Worm (Caenorhabditis elegans) whole organism, L4/young adult: ENCODE results near the gene Y43F8B.25.

Experiments
- W03F9.2 ChIP-seq: fragments of 150-350 bp; optimal IDR thresholded peaks from 2 replicates; lab custom pipeline; 2014; ENCODE audit warnings: missing biosample characterization, missing genetic modification characterization
- dao-5 ChIP-seq: sonication (generic microtip); optimal IDR thresholded peaks from 2 replicates; lab custom pipeline; 2016; ENCODE audit warnings: missing genotype, missing genetic modification characterization, moderate library complexity, missing compliant biosample characterization
- him-1 ChIP-seq: sonication (generic microtip); optimal IDR thresholded peaks from 2 replicates; lab custom pipeline; 2016; ENCODE audit warnings: missing genotype, missing genetic modification reagents, missing genetic modification characterization, missing compliant biosample characterization

The Y43F8B.25 gene

DNA sequence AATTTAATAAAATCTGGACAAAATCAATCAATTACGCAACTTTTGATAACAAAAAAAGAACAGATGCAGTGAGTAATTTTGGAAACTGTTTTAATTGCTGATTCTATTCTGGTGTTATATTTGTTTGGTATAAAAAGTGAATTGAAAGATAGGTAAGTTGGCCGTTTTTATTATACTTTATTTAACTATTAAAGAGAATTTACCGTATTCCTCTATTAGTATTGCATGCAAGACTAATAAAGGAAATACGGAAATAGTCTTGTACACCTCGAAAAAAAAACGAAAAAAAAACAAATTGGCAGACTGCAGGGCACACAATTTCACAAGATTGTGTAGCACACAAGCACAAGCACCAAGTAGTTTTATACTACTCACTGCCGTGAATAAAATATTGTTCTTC lies at the start of gene Y43F8B.25:
TSS of gene Y43F8B.25 (plus strand) at position 301 of the 400 bp plus-strand sequence.
- no peak for TF ChIP-seq dao-5 (tag; lab: Kevin White, UChicago)
- no peak for TF ChIP-seq him-1
- TF ChIP-seq W03F9.2 (tag; lab: Kevin White, UChicago): no peak

DNA sequence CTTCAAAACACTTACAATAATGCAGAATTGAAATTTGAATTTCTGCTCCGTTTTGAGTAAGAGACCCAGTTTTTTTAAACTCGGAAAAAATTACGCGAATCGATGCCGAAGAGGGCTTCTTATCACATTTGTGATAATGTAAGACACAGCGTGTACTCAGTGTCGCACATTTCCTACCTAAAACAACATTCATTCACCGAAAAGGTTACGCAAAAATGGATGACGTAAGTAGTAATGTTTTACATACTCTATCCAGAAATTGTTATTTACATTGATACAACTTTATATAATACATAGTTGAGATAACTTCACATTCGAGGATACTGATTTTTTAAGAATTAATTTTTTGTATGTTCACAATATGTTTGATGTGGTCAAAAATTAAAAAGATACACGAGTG lies 46.2 kb upstream of the Y43F8B.25 start, which contains the start of the genes C25F9.4 and C25F9.9:
TSS of gene C25F9.4 (minus strand) at position 101 of the 400 bp plus-strand sequence.
TSS of gene C25F9.9 (plus strand) at position 137 of the 400 bp plus-strand sequence.
- TF ChIP-seq W03F9.2 (tag; lab: Kevin White, UChicago) (no peak), him-1 (no peak), dao-5 (tag; lab: Kevin White, UChicago) (no peak)

DNA sequence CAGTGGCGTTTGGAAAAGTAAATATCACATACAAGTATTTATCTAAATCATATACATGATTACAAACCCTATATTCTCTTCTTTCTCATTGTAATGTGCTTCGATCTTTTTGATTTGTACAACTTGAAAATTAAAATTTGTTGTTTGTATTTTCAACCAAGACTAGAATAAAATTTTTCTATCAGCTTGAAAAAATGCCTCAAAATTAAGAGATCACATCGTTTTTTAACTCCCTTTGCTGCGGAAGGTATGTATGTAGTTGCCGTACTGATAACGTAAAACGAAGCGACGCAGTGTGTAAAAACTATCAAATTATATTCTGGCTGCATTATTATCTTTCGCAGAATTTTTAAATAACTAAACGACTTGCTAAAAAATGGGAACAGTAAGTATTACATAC lies 44.9 kb upstream of the Y43F8B.25 start, which contains the start of gene C25F9.15:
TSS of gene C25F9.15 (plus strand) at position 301 of the 400 bp plus-strand sequence.
- TF ChIP-seq dao-5 (tag; lab: Kevin White, UChicago) (no peak), him-1 (no peak)

DNA sequence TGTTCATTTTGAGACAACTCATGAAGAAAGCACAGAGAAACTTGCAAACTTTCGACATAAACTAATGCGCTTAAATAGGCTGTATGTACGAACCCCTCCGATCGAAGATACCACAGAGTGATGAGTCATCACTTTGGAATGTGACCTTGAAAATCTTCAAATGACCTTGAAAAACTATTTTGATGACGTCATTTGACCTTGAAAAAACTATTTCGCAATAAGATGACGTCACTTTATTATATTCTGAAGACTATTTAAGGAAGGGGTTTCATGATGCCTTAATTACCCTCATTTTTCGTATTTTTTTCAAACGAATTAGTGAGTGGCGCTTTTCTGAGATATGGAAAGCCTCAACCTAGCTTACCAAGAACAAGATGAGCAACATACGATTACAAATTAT lies 41.6 kb upstream of the Y43F8B.25 start, which contains the start of gene C25F9.2:
TSS of gene C25F9.2 (plus strand) at position 341 of the 400 bp plus-strand sequence.
- TF ChIP-seq W03F9.2 (tag; lab: Kevin White, UChicago): no peak
- TF ChIP-seq dao-5 (tag; lab: Kevin White, UChicago): no peak
- TF ChIP-seq him-1: no peak

DNA sequence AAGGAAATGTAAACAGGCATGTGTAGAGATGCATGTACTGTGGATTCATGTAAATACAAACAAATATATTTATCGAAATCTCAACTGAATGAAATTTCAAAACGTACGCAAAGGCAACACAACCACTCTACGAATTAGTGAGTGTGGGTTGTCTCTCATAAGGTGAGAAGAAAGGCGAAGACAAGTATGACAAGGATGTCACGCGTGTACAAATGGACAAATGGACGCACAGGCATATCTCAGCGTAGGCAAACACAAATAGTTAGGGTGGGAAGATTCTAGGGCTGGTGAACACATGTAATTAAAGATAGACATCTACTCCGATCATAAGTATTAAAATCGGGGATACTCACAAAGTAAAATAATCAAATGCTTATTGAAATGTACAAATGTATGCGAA lies 34.6 kb upstream of the Y43F8B.25 start:
- no peak for TF ChIP-seq W03F9.2 (tag; lab: Kevin White, UChicago)
- TF ChIP-seq him-1: no peak
- no peak for TF ChIP-seq dao-5 (tag; lab: Kevin White, UChicago)

DNA sequence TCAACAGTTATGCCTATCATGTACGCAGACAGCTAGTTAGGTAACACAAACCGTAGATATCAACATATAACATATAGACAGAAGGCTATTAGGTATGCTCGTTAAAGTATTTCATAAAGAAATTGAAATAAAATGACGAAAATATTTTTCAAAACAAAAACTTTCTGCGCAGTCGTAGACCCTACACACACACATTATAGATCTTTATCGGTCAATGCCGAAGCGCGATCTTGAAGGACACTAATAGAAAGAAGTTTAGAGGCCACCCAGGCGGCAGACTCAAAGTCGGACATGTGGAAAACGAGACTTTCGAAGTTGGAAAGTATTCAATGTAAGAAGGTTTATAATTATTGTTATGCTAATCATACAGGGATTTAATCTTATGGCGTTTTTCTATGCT lies 33.8 kb upstream of the Y43F8B.25 start:
- TF ChIP-seq dao-5 (tag; lab: Kevin White, UChicago) (no peak), W03F9.2 (tag; lab: Kevin White, UChicago) (no peak), him-1 (no peak)

DNA sequence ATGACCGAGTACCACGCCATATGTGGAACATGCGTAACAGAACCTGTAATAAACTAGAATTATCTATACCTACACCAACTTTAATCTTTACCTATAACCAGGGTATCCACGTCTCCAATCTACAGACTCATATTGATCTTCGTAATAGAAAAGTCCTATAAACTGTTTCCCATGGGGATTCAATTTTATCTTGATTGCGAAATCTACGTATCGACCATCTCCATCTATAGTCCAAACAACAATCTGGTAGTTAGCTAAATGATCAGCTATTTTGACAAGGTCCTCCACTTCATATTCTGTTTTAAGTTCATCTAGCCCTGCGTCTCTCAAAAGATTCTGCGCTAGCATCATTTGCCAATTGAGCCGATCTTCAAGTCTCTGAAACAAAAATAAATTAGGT lies 33.1 kb upstream of the Y43F8B.25 start:
- TF ChIP-seq W03F9.2 (tag; lab: Kevin White, UChicago): no peak
- no peak for TF ChIP-seq dao-5 (tag; lab: Kevin White, UChicago)
- no peak for TF ChIP-seq him-1

DNA sequence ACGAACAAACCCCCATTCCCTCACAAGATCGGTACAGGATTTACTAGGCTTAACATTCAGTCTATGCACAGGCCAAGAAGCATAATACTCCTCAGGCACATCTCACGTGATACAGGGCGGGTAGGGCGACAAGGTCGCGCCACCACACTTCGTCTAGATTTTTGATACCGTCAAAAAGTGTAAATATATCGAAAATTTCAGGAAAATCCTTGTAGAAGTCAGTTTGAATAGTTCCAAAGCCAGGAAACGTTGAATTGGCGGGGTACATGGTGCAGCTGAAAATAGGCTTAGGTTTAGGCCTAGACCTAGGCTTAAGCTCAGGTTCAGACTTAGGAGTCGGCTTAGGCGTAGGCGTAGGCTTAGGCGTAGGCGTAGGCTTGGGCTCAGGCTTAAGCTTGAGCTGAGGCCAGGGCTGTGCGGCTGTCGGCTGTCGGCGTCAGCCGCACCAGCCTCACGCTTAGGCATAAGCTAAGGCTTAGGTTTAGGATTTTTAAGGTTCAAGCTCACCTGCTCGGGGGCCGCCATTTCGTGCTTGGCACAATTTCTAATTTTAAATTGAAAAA lies 32.3 kb upstream of the Y43F8B.25 start:
- TF ChIP-seq dao-5 (tag; lab: Kevin White, UChicago) (no peak), W03F9.2 (tag; lab: Kevin White, UChicago) (no peak), him-1 (no peak)

DNA sequence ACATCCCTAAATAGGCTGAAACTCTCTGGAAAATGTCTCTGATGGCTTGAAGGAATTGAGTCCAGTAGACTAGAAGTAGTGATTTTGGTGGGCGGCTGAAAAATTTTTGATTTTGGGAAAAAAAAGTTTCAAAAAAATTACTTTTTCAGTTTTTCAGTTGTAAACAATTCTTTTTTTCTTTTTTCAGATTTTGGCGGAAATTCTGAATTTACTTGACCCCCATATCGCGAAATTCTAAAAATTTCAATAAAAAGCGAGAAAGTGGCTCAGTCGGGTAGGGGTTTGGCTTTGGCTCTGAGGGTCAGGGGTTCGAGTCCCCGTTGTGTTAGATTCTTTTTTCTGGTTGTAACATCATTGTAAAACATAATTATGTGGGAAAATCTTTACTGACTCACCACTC lies 31.7 kb upstream of the Y43F8B.25 start, which contains the start of gene srw-85:
TSS of gene srw-85 (minus strand) at position 101 of the 400 bp plus-strand sequence.
- TF ChIP-seq W03F9.2 (tag; lab: Kevin White, UChicago) (no peak), him-1 (no peak), dao-5 (tag; lab: Kevin White, UChicago) (no peak)

DNA sequence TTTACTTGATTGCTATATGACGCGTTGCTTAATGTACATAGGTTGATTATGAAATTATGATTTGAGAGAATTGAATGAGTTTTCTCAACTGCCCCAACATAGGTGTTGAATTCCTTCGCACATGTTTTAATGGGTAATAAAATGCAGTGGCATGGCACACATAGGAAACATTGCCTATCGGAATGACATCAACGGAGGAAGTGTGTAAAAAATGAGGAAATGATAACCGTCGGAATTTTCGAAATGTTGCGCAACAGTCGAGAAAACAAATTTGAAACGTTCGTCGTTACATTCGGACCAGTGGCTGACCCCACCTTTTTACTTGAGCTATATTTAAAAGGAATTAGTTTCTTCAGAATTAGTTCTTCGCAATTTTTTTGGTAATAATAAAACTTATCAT lies 30.7 kb upstream of the Y43F8B.25 start:
- TF ChIP-seq him-1 (no peak), W03F9.2 (tag; lab: Kevin White, UChicago) (no peak), dao-5 (tag; lab: Kevin White, UChicago) (no peak)

DNA sequence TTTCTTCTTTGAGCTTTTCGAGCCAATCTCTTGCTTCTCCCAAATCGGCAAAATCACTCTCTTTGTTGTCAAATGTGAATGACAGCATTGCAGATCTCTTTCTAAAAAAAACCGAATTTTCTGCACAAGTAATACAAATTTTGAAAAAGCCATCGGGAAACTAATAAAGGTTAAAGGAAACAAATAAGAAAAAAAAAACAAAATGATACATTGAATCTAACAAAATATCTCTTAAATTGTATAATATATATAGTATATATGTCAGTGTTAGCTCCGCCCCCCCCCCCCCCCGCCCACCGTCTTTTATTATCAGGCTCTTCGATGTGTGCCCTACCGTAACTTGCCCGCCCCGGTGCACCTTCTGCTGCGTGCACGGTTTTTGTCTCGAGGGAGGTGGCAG lies 29.7 kb upstream of the Y43F8B.25 start, which contains the start of gene C25F9.11:
TSS of gene C25F9.11 (minus strand) at position 101 of the 400 bp plus-strand sequence.
- TF ChIP-seq him-1 (no peak), dao-5 (tag; lab: Kevin White, UChicago) (no peak), W03F9.2 (tag; lab: Kevin White, UChicago) (no peak)

DNA sequence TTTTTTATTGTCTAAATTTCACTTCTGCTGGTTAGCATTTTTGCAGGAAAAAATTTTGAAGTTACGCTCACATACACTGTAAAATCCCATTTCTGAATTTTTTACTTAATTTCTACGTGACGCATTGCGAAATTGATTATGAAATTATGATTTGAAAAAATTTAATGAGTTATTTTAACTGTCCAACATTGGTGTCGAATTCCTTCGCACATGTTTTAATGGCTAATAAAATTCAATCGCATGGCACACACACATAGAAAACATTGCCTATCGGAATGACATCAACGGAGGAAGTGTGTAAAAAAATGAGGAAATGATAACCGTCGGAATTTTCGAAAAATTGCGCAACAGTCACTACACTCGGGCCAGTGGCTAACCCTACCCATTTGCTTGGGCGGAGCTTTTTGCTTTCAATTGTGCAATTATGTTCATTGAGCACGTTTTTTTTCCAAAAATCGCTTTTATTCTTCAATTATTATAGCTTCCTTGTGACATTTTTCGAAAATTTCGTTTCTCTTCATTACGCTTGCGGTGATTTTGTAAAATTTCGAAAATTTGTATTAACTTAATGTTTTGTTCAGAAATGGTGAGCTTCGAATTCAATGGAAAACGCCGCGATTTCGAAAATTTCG lies 28.8 kb upstream of the Y43F8B.25 start, which contains the start of gene C25F9.16:
TSS of gene C25F9.16 (plus strand) at position 582 of the 632 bp plus-strand sequence.
- TF ChIP-seq him-1 (no peak), dao-5 (tag; lab: Kevin White, UChicago) (no peak), W03F9.2 (tag; lab: Kevin White, UChicago) (no peak)

DNA sequence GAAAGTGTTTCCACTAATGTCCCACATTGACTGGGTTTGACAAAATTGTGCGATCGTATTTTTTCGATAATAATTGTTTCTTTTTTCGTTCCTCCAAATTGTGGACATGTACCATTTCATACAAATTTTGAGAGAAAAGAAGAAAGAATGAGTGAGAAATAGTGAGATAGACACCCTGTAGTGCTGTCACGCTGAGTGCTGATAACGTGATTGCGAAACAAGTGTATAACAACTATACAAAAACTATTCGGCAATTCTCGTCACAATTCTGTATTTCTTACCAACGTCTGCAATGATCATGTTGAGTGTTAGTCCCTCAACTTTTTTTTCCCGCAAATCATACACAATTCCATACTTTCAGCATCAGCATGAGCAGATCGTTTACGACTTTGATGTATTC lies 26.4 kb upstream of the Y43F8B.25 start, which contains the start of gene C25F9.14:
TSS of gene C25F9.14 (plus strand) at position 178 of the 400 bp plus-strand sequence.
- TF ChIP-seq W03F9.2 (tag; lab: Kevin White, UChicago) (no peak), him-1 (no peak), dao-5 (tag; lab: Kevin White, UChicago) (no peak)

DNA sequence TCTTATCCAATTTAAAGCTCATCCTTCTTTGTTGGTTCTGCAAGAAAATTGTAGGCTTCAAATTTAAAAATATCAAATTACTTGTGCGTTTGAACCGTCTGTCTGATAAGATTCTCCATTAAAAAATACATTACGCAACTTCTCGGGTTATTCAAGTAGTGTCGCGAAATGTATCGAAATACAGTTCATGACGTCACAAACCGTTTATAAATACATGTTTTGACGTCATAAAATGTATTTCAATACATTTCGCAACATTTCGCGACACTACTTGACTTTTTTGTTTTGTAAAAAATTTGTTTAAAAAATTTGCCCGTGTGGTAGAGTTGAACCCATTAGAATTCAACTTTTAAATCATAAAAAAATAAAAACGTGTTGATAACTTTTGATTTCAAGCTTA lies 19.1 kb upstream of the Y43F8B.25 start:
- TF ChIP-seq W03F9.2 (tag; lab: Kevin White, UChicago) (no peak), him-1 (no peak), dao-5 (tag; lab: Kevin White, UChicago) (no peak)
